Worm (Caenorhabditis elegans) whole organism, L3 larva: ENCODE results near the gene rme-6.

ENCODE experiments used
- ZK546.5 ChIP-seq: sonication (generic microtip); optimal IDR thresholded peaks from 2 replicates; lab custom pipeline; 2017; ENCODE audit warnings: missing biosample characterization, missing genetic modification characterization
- ama-1 ChIP-seq: fragments of 150-350 bp; optimal IDR thresholded peaks from 2 replicates; lab custom pipeline; 2018
- ceh-28 ChIP-seq: fragments of 150-350 bp; optimal IDR thresholded peaks from 2 replicates; lab custom pipeline; 2014; ENCODE audit warnings: missing biosample characterization, missing genetic modification reagents, missing genetic modification characterization
- egl-27 ChIP-seq: sonication (generic microtip); optimal IDR thresholded peaks from 4 replicates; lab custom pipeline; 2017; ENCODE audit warnings: missing biosample characterization, missing genetic modification reagents, missing genetic modification characterization
- elt-1 ChIP-seq: fragments of 150-350 bp; optimal IDR thresholded peaks from 2 replicates; lab custom pipeline; 2014; ENCODE audit warnings: missing biosample characterization, missing genetic modification characterization
- fos-1 ChIP-seq: fragments of 150-350 bp; optimal IDR thresholded peaks from 2 replicates; lab custom pipeline; 2014; ENCODE audit warnings: missing biosample characterization, missing genetic modification characterization
- jun-1 ChIP-seq: fragments of 150-350 bp; optimal IDR thresholded peaks from 2 replicates; lab custom pipeline; 2014; ENCODE audit warnings: missing biosample characterization, missing genetic modification reagents, missing genetic modification characterization
- nfya-1 ChIP-seq: sonication (generic microtip); optimal IDR thresholded peaks from 2 replicates; lab custom pipeline; 2017; ENCODE audit warnings: missing genetic modification characterization, mild to moderate bottlenecking, missing compliant biosample characterization, antibody characterized with exemption, moderate library complexity; ENCODE audit not compliant: insufficient read depth
- nhr-28 ChIP-seq: fragments of 150-350 bp; optimal IDR thresholded peaks from 2 replicates; lab custom pipeline; 2014; ENCODE audit warnings: missing biosample characterization, missing genetic modification characterization
- unc-39 ChIP-seq: sonication (generic microtip); optimal IDR thresholded peaks from 4 replicates; lab custom pipeline; 2017; ENCODE audit warnings: missing biosample characterization, missing genetic modification characterization

DNA sequence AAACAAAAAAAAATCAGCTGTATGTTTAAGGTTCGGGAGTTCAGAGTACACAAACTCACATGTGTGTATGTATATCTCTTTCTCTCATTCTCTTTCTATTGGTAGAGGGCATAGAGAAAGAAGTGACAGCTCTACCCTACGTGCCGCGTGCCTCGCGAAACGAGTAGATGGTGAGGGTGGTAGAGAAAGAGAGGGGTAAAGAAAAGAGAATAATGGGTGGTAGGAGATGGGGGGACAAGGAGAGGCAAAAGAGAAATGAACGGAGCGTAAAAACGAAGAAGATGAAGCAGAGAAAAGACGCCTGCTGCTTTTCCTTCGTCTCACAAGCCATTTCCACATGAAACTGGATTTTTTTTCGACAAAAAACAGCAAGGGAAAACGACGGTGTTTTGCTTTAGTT lies 3.8 kb upstream of the rme-6 start:
- TF ChIP-seq elt-1 (tag; lab: Kevin White, UChicago) (peak; percentile 81), ceh-28 (tag; lab: Kevin White, UChicago) (peak; percentile 83), unc-39 (tag; lab: Kevin White, UChicago) (no peak), nfya-1 (tag; lab: Kevin White, UChicago) (peak; percentile 96), nhr-28 (tag; lab: Kevin White, UChicago) (no peak), ama-1 (lab: Kevin White, UChicago) (peak; percentile 72), egl-27 (tag; lab: Kevin White, UChicago) (peak; percentile 89), ZK546.5 (tag; lab: Kevin White, UChicago) (no peak), fos-1 (peak; percentile 65), jun-1 (tag; lab: Kevin White, UChicago) (peak; percentile 92)
